Fruit fly (Drosophila melanogaster): Measurements from ENCODE around the gene Cp18.

dm6 chr3L:8763037-8763454 is 36.5 kb downstream of the Cp18 start:
- TF ChIP-seq Clk (GFP tag; optimal IDR thresholded peaks at IDR 0.05) = no peak
- TF ChIP-seq CG1620 (GFP tag; optimal IDR thresholded peaks at IDR 0.05) = no peak
- no peak for TF ChIP-seq CG12768 (GFP tag; optimal IDR thresholded peaks at IDR 0.05)
- TF ChIP-seq Mnt (GFP tag; optimal IDR thresholded peaks at IDR 0.05) = peak; percentile 56
- no peak for TF ChIP-seq cic (GFP tag; optimal IDR thresholded peaks at IDR 0.05)
- TF ChIP-seq CG14711 (tag; optimal IDR thresholded peaks at IDR 0.05) = no peak
- peak; percentile 7 for TF ChIP-seq CG11617 (GFP tag; optimal IDR thresholded peaks at IDR 0.05)
- TF ChIP-seq kay (GFP tag; ENCODE audit: borderline replicate concordance) = peak; percentile 73
- TF ChIP-seq Crg-1 (GFP tag; optimal IDR thresholded peaks at IDR 0.05) = no peak
- TF ChIP-seq CG5204 (GFP tag; optimal IDR thresholded peaks at IDR 0.05) = no peak
- peak; percentile 4 for TF ChIP-seq CG7101 (tag; optimal IDR thresholded peaks at IDR 0.05)

Data from whole organism, adult.